Fruit fly (Drosophila melanogaster): Measurements from ENCODE around the gene Grip.

Gene Grip

dm6 chrX:5918499-5919126, 47.5 kb upstream of the Grip start (continued):
- TF ChIP-seq CG15514 (GFP tag; optimal IDR thresholded peaks at IDR 0.05) (peak; percentile 95), Fer3 (tag; optimal IDR thresholded peaks at IDR 0.05) (peak; percentile 99), CG17359 (tag; optimal IDR thresholded peaks at IDR 0.05) (peak; percentile 99), Meics (GFP tag; optimal IDR thresholded peaks at IDR 0.05) (peak; percentile 99), CG1647 (GFP tag; optimal IDR thresholded peaks at IDR 0.05) (peak; percentile 98), CG7839 (tag; optimal IDR thresholded peaks at IDR 0.05) (peak; percentile 99), lov (optimal IDR thresholded peaks at IDR 0.05) (no peak), lov (GFP tag; IDR thresholded peaks at IDR 0.05) (peak; percentile 99), p53 (GFP tag; optimal IDR thresholded peaks at IDR 0.05) (peak; percentile 96), CG1603 (tag; optimal IDR thresholded peaks at IDR 0.05) (peak; percentile 99), yki (optimal IDR thresholded peaks at IDR 0.05) (peak; percentile 93), dm (GFP tag; optimal IDR thresholded peaks at IDR 0.05) (peak; percentile 97), mam (GFP tag; optimal IDR thresholded peaks at IDR 0.05) (peak; percentile 100), zen2 (GFP tag; IDR thresholded peaks at IDR 0.05; ENCODE audit: partially characterized antibody) (no peak), Drgx (GFP tag; IDR thresholded peaks at IDR 0.05) (peak; percentile 99), slp2 (GFP tag; optimal IDR thresholded peaks at IDR 0.05) (peak; percentile 98), CG16813 (GFP tag; IDR thresholded peaks at IDR 0.05; ENCODE audit: partially characterized antibody) (peak; percentile 94), lola (GFP tag; optimal IDR thresholded peaks at IDR 0.05) (peak in 1 of 3 experiments; percentile 95), fd3F (GFP tag; optimal IDR thresholded peaks at IDR 0.05) (peak; percentile 98), CG17829 (tag; optimal IDR thresholded peaks at IDR 0.05) (peak; percentile 98), CG5953 (GFP tag; IDR thresholded peaks at IDR 0.05) (peak; percentile 99), gem (tag; optimal IDR thresholded peaks at IDR 0.05) (peak; percentile 99), zen (tag; optimal IDR thresholded peaks at IDR 0.05) (peak; percentile 97), tup (GFP tag; optimal IDR thresholded peaks at IDR 0.05) (peak; percentile 98), pros (GFP tag; optimal IDR thresholded peaks at IDR 0.05) (peak; percentile 24), chn (GFP tag; optimal IDR thresholded peaks at IDR 0.05) (peak; percentile 99), ham (GFP tag; IDR thresholded peaks at IDR 0.05) (peak; percentile 98), abd-A (tag; optimal IDR thresholded peaks at IDR 0.05) (peak; percentile 93), Doc3 (GFP tag; IDR thresholded peaks at IDR 0.05; ENCODE audit: partially characterized antibody) (no peak), sqz (GFP tag; optimal IDR thresholded peaks at IDR 0.05) (peak; percentile 99), kni (GFP tag; optimal IDR thresholded peaks at IDR 0.05) (peak; percentile 78), CG6654 (GFP tag; optimal IDR thresholded peaks at IDR 0.05) (peak; percentile 93), ATbp (GFP tag; optimal IDR thresholded peaks at IDR 0.05) (peak; percentile 99), MESR4 (GFP tag; optimal IDR thresholded peaks at IDR 0.05) (peak; percentile 73), Hand (GFP tag; optimal IDR thresholded peaks at IDR 0.05) (peak; percentile 97)

dm6 chrX:5920932-5921331, 45.1 kb upstream of the Grip start:
- TF ChIP-seq sens (GFP tag): peak; percentile 31
- 0 out of 2 replicates have a peak, but pooled peaks have one; percentile 6 for TF ChIP-seq Drgx (GFP tag; IDR thresholded peaks at IDR 0.05)
- no peak for TF ChIP-seq trem (tag; optimal IDR thresholded peaks at IDR 0.05)
- TF ChIP-seq HLH4C (GFP tag; IDR thresholded peaks at IDR 0.05; ENCODE audit: partially characterized antibody): 0 out of 3 replicates have a peak, but pooled peaks have one; percentile 25
